Fruit fly (Drosophila melanogaster) whole organism, prepupa: ENCODE measurements around the gene CLIP-190.

Source experiments
- CG6163 ChIP-seq: fragments of 200-800 bp; sonication (Bioruptor generic); IDR thresholded peaks from 3 replicates; pipeline ENCODE4 v1.3.6; 2022; ENCODE audit warnings: missing biosample characterization, missing genetic modification characterization
- CG6808 ChIP-seq: fragments of 200-800 bp; sonication (Bioruptor generic); optimal IDR thresholded peaks from 3 replicates; lab custom pipeline; 2017; ENCODE audit warnings: missing biosample characterization, missing genetic modification characterization, mild to moderate bottlenecking, moderate library complexity, missing genetic modification reagents
- CG8119 ChIP-seq: fragments of 200-800 bp; sonication (Bioruptor generic); IDR thresholded peaks from 3 replicates; pipeline ENCODE4 v1.3.6; 2022; ENCODE audit warnings: missing biosample characterization, missing genetic modification characterization
- CG9139 ChIP-seq: fragments of 200-800 bp; sonication (Bioruptor generic); optimal IDR thresholded peaks from 3 replicates; lab custom pipeline; 2017; ENCODE audit warnings: missing biosample characterization, mild to moderate bottlenecking, missing genetic modification characterization
- OdsH ChIP-seq: fragments of 200-800 bp; sonication (Bioruptor generic); optimal IDR thresholded peaks from 3 replicates; lab custom pipeline; 2016; ENCODE audit warnings: missing biosample characterization, missing genetic modification characterization
- Sox15 ChIP-seq: fragments of 200-800 bp; sonication (Bioruptor generic); optimal IDR thresholded peaks from 3 replicates; lab custom pipeline; 2016; ENCODE audit warnings: missing biosample characterization, missing genetic modification characterization
- svp ChIP-seq: fragments of 200-800 bp; sonication (Bioruptor generic); peaks from one replicate; lab custom pipeline; 2016; ENCODE audit warnings: missing biosample characterization, missing genetic modification characterization

DNA sequence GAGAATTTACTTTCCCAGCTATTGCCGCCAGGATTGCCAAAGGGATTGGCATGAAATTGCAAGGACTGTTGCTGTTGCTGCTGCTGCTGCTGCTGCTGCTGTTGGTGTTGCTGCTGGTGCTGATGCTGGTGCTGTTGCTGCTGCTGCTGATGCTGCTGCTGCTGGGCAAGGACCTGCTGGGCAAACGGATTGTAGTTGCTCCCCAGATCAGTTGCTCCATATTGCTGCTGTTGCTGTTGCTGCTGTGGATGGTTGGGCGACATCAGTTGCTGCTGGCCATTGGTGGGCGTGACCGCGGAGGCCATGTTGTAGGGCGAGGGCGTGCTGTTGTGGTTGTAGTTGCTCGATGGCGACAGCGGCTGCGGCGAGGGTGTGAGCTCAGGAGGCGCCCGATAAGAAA lies 53.1 kb downstream of the CLIP-190 start:
- TF ChIP-seq CG6163 (GFP tag; lab: Robert Waterston, UW) = no peak
- no peak for TF ChIP-seq OdsH (GFP tag; lab: Kevin White, UChicago)
- TF ChIP-seq CG6808 = no peak
- TF ChIP-seq svp (GFP tag; lab: Kevin White, UChicago) = no peak
- TF ChIP-seq CG8119 (GFP tag; lab: Robert Waterston, UW) = no peak
- TF ChIP-seq CG9139 (GFP tag; lab: Kevin White, UChicago) = no peak
- TF ChIP-seq Sox15 = no peak
